Worm (Caenorhabditis elegans) whole organism, L4/young adult: ENCODE data around the gene aps-2.

ENCODE experiments used
- W03F9.2 ChIP-seq: fragments of 150-350 bp; optimal IDR thresholded peaks from 2 replicates; lab custom pipeline; 2014; ENCODE audit warnings: missing biosample characterization, missing genetic modification characterization
- dao-5 ChIP-seq: sonication (generic microtip); optimal IDR thresholded peaks from 2 replicates; lab custom pipeline; 2016; ENCODE audit warnings: missing genotype, missing genetic modification characterization, moderate library complexity, missing compliant biosample characterization
- him-1 ChIP-seq: sonication (generic microtip); optimal IDR thresholded peaks from 2 replicates; lab custom pipeline; 2016; ENCODE audit warnings: missing genotype, missing genetic modification reagents, missing genetic modification characterization, missing compliant biosample characterization

DNA sequence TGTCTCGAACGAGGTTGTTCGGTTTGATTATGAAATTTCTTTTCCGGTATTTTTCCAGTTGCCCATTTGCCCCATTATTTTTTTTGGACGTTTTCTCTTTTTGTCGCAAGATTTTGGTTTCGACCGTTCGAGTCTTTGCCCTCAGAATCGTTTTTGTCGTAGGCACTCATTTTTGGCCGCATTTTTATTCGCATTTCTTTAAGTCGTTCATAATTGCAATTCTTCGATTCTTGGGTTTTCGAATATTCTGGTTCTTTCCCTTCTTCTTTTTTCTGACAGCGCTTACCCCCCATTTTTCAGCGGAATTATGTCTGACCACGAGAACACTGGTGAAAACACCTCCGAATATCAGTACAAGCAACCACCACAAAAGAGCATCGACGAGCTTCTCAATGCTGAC is 50.1 kb downstream of the aps-2 start, which contains the start of gene rhi-1:
- TF ChIP-seq W03F9.2 (no peak), dao-5 (tag; lab: Kevin White, UChicago) (no peak), him-1 (tag; lab: Kevin White, UChicago) (no peak)
